Worm (Caenorhabditis elegans): ENCODE measurements around the gene B0252.5.

The B0252.5 gene

ce11 chrII:6898017-6898779 is 20.5 kb downstream of the B0252.5 start, which contains the start of gene hrpl-1 (continued):
- TF ChIP-seq Y116A8C.19 (tag; optimal IDR thresholded peaks at IDR 0.05; ENCODE audit: borderline replicate concordance) (no peak), nhr-84 (tag; optimal IDR thresholded peaks at IDR 0.05) (no peak), ama-1 (optimal IDR thresholded peaks at IDR 0.05) (no peak), mep-1 (tag; optimal IDR thresholded peaks at IDR 0.05) (no peak), irx-1 (tag; optimal IDR thresholded peaks at IDR 0.05) (peak; percentile 27), nhr-47 (tag; optimal IDR thresholded peaks at IDR 0.05) (peak; percentile 48), hlh-4 (tag; optimal IDR thresholded peaks at IDR 0.05) (no peak), nhr-90 (tag; optimal IDR thresholded peaks at IDR 0.05; ENCODE audit: poor library complexity) (peak; percentile 54), swsn-7 (tag; optimal IDR thresholded peaks at IDR 0.05) (peak; percentile 31), pag-3 (tag; optimal IDR thresholded peaks at IDR 0.05; ENCODE audit: borderline replicate concordance, insufficient read depth) (no peak), nhr-76 (tag; optimal IDR thresholded peaks at IDR 0.05) (no peak), nhr-11 (tag; optimal IDR thresholded peaks at IDR 0.05) (no peak), zip-4 (GFP tag; optimal IDR thresholded peaks at IDR 0.05) (no peak), ceh-82 (tag; optimal IDR thresholded peaks at IDR 0.05) (no peak), lin-13 (GFP tag; optimal IDR thresholded peaks at IDR 0.05) (no peak), efl-1 (optimal IDR thresholded peaks at IDR 0.05) (peak in 1 of 2 experiments; percentile 39), efl-1 (GFP tag; optimal IDR thresholded peaks at IDR 0.05 in 1 of 2) (peak; percentile 56 to 67), ets-5 (GFP tag; IDR thresholded peaks at IDR 0.05) (no peak), jun-1 (tag; optimal IDR thresholded peaks at IDR 0.05) (no peak), elt-3 (tag; optimal IDR thresholded peaks at IDR 0.05) (no peak), aly-2 (tag; optimal IDR thresholded peaks at IDR 0.05) (no peak), skn-1 (tag; optimal IDR thresholded peaks at IDR 0.05) (no peak), sox-4 (tag; optimal IDR thresholded peaks at IDR 0.05) (peak; percentile 35), mef-2 (tag; optimal IDR thresholded peaks at IDR 0.05) (no peak), fos-1 (tag; optimal IDR thresholded peaks at IDR 0.05) (no peak), pqm-1 (tag; optimal IDR thresholded peaks at IDR 0.05) (no peak), nhr-237 (tag; optimal IDR thresholded peaks at IDR 0.05) (no peak), C16A3.4 (tag; optimal IDR thresholded peaks at IDR 0.05) (no peak), ceh-88 (GFP tag; IDR thresholded peaks at IDR 0.05) (no peak), rnt-1 (tag; optimal IDR thresholded peaks at IDR 0.05) (peak; percentile 47), lir-3 (tag; optimal IDR thresholded peaks at IDR 0.05; ENCODE audit: poor library complexity) (no peak), ces-1 (GFP tag; optimal IDR thresholded peaks at IDR 0.05) (no peak), aha-1 (tag; optimal IDR thresholded peaks at IDR 0.05) (no peak), blmp-1 (tag; optimal IDR thresholded peaks at IDR 0.05) (peak; percentile 42)

- TF ChIP-seq hlh-4 (tag; optimal IDR thresholded peaks at IDR 0.05), result no peak
- no peak for TF ChIP-seq efl-1 (optimal IDR thresholded peaks at IDR 0.05)
- peak in 1 of 2 experiments; percentile 11 for TF ChIP-seq efl-1 (GFP tag; optimal IDR thresholded peaks at IDR 0.05 in 1 of 2)
- no peak for TF ChIP-seq sptf-1 (tag; optimal IDR thresholded peaks at IDR 0.05)
- no peak for TF ChIP-seq lin-15B (tag; optimal IDR thresholded peaks at IDR 0.05)
- no peak for TF ChIP-seq egl-13 (tag; optimal IDR thresholded peaks at IDR 0.05)
- no peak for TF ChIP-seq mef-2 (tag; optimal IDR thresholded peaks at IDR 0.05)
- no peak for TF ChIP-seq nhr-12 (tag; optimal IDR thresholded peaks at IDR 0.05)
- TF ChIP-seq mep-1 (tag; optimal IDR thresholded peaks at IDR 0.05), result peak; percentile 5
- TF ChIP-seq tbx-2 (tag; optimal IDR thresholded peaks at IDR 0.05), result no peak
- TF ChIP-seq nhr-90 (tag; optimal IDR thresholded peaks at IDR 0.05; ENCODE audit: poor library complexity), result no peak
- no peak for TF ChIP-seq nhr-71 (tag; optimal IDR thresholded peaks at IDR 0.05)
- peak; percentile 19 for TF ChIP-seq blmp-1 (tag; optimal IDR thresholded peaks at IDR 0.05)
- TF ChIP-seq dpl-1 (GFP tag; optimal IDR thresholded peaks at IDR 0.05), result no peak
- no peak for TF ChIP-seq aly-2 (tag; optimal IDR thresholded peaks at IDR 0.05)
- no peak for TF ChIP-seq lin-39 (tag; optimal IDR thresholded peaks at IDR 0.05)
- no peak for TF ChIP-seq ztf-11 (tag; optimal IDR thresholded peaks at IDR 0.05)
- TF ChIP-seq lsy-2 (tag; optimal IDR thresholded peaks at IDR 0.05), result no peak
Observed at ce11 chrII:6897507-6897906, 21.2 kb downstream of the B0252.5 start, which contains the start of gene C44B7.11. C44B7.11 (minus strand) TSS chrII:6897540.

Measured in whole organism, L1 larva.